Fruit fly (Drosophila melanogaster): Measurements from ENCODE around the gene Alp12.
A peak's percentile ranks its signal among the peaks of the same experiment; 100 is the strongest.

Gene Alp12

dm6 chr2L:19434260-19434659, 10.4 kb downstream of the Alp12 start (continued):
- TF ChIP-seq CG15514 (GFP tag; optimal IDR thresholded peaks at IDR 0.05) = peak; percentile 27
- TF ChIP-seq ci (GFP tag; IDR thresholded peaks at IDR 0.05) = peak; percentile 56; the same call in 1 of the 3 replicates
- TF ChIP-seq CG10959 (GFP tag; IDR thresholded peaks at IDR 0.05) = 0 out of 2 replicates have a peak, but pooled peaks have one; percentile 32
- peak; percentile 87 for TF ChIP-seq Kr (GFP tag; optimal IDR thresholded peaks at IDR 0.05)
- TF ChIP-seq E2f1 (GFP tag; IDR thresholded peaks at IDR 0.05) = no peak
- no peak for TF ChIP-seq CG11247 (GFP tag; IDR thresholded peaks at IDR 0.05)
- no peak for TF ChIP-seq lov (optimal IDR thresholded peaks at IDR 0.05)
- no peak for TF ChIP-seq lov (GFP tag; IDR thresholded peaks at IDR 0.05)
- no peak for TF ChIP-seq CG13775 (GFP tag; optimal IDR thresholded peaks at IDR 0.05)
- TF ChIP-seq CG17802 (tag; optimal IDR thresholded peaks at IDR 0.05) = no peak
- TF ChIP-seq NC2β (GFP tag; optimal IDR thresholded peaks at IDR 0.05) = peak; percentile 15
- TF ChIP-seq Dip2 (GFP tag; IDR thresholded peaks at IDR 0.05) = no peak
- peak; percentile 10 for TF ChIP-seq TFAM (GFP tag; optimal IDR thresholded peaks at IDR 0.05)
- no peak for TF ChIP-seq CG31388 (GFP tag; optimal IDR thresholded peaks at IDR 0.05)
- no peak for TF ChIP-seq Atf-2 (GFP tag; optimal IDR thresholded peaks at IDR 0.05)
- peak; percentile 55 for TF ChIP-seq CG6854 (GFP tag; optimal IDR thresholded peaks at IDR 0.05)
- peak; percentile 66 for TF ChIP-seq CG31365 (tag; optimal IDR thresholded peaks at IDR 0.05)
- peak; percentile 90 for TF ChIP-seq CG2202 (tag; optimal IDR thresholded peaks at IDR 0.05)
- TF ChIP-seq Drgx (GFP tag; IDR thresholded peaks at IDR 0.05) = no peak
- TF ChIP-seq unc-4 (GFP tag; IDR thresholded peaks at IDR 0.05; ENCODE audit: partially characterized antibody) = no peak
- peak; percentile 83 for TF ChIP-seq ac (GFP tag; optimal IDR thresholded peaks at IDR 0.05)
- no peak for TF ChIP-seq rib (GFP tag; IDR thresholded peaks at IDR 0.05)
- no peak for TF ChIP-seq Rfx (GFP tag; IDR thresholded peaks at IDR 0.05)
- TF ChIP-seq slp2 (GFP tag; optimal IDR thresholded peaks at IDR 0.05) = no peak
- no peak for TF ChIP-seq row (GFP tag; IDR thresholded peaks at IDR 0.05)
- peak; percentile 87 for TF ChIP-seq ATbp (GFP tag; optimal IDR thresholded peaks at IDR 0.05)
- TF ChIP-seq luna (GFP tag; optimal IDR thresholded peaks at IDR 0.05) = no peak
- TF ChIP-seq CG3281 (GFP tag; optimal IDR thresholded peaks at IDR 0.05) = peak; percentile 52
- TF ChIP-seq CoRest (tag; optimal IDR thresholded peaks at IDR 0.05) = no peak
- no peak for TF ChIP-seq CG12155 (GFP tag; optimal IDR thresholded peaks at IDR 0.05)
- TF ChIP-seq zfh2 (GFP tag; optimal IDR thresholded peaks at IDR 0.05) = no peak
- TF ChIP-seq CkIIα-i1 (GFP tag; IDR thresholded peaks at IDR 0.05) = no peak
- TF ChIP-seq gt (GFP tag; IDR thresholded peaks at IDR 0.05) = no peak
- TF ChIP-seq Poxn (GFP tag; IDR thresholded peaks at IDR 0.05) = no peak
- no peak for TF ChIP-seq CG2120 (GFP tag; optimal IDR thresholded peaks at IDR 0.05)
- no peak for TF ChIP-seq gcm2 (GFP tag; optimal IDR thresholded peaks at IDR 0.05)
- no peak for TF ChIP-seq Oaz (GFP tag; IDR thresholded peaks at IDR 0.05)
- TF ChIP-seq lbe (GFP tag; optimal IDR thresholded peaks at IDR 0.05) = no peak
- TF ChIP-seq Ssrp (tag; optimal IDR thresholded peaks at IDR 0.05) = no peak
- peak; percentile 67 for TF ChIP-seq sqz (GFP tag; optimal IDR thresholded peaks at IDR 0.05)
- no peak for TF ChIP-seq schlank (tag; optimal IDR thresholded peaks at IDR 0.05)
- TF ChIP-seq Sox102F (GFP tag; optimal IDR thresholded peaks at IDR 0.05) = peak; percentile 34
- peak; percentile 88 for TF ChIP-seq CG6813 (GFP tag; optimal IDR thresholded peaks at IDR 0.05)
- no peak for TF ChIP-seq so (GFP tag; IDR thresholded peaks at IDR 0.05)
- TF ChIP-seq cg (GFP tag; optimal IDR thresholded peaks at IDR 0.05) = no peak
- TF ChIP-seq lmd (GFP tag; IDR thresholded peaks at IDR 0.05) = no peak
- no peak for TF ChIP-seq HmgD (GFP tag; optimal IDR thresholded peaks at IDR 0.05)
- peak; percentile 66 for TF ChIP-seq CG15601 (tag; optimal IDR thresholded peaks at IDR 0.05)
- TF ChIP-seq Trl (optimal IDR thresholded peaks at IDR 0.05) = no peak
- TF ChIP-seq Trl (GFP tag; optimal IDR thresholded peaks at IDR 0.05) = no peak
- TF ChIP-seq pan (optimal IDR thresholded peaks at IDR 0.05) = no peak
- peak in 1 of 2 experiments; percentile 17 for TF ChIP-seq pan (GFP tag; optimal IDR thresholded peaks at IDR 0.05 in 1 of 2, IDR thresholded peaks at IDR 0.05 in 1 of 2)
- no peak for TF ChIP-seq Mrtf (GFP tag; IDR thresholded peaks at IDR 0.05)

Data from whole organism, embryonic.